Worm (Caenorhabditis elegans) whole organism, L1 larva: ENCODE measurements around the gene trm-1.

Experiments used
- C16A3.4 ChIP-seq: fragments of 150-350 bp; optimal IDR thresholded peaks from 2 replicates; lab custom pipeline; 2014; ENCODE audit warnings: missing biosample characterization, missing genetic modification characterization
- C34B4.2 ChIP-seq: sonication (generic microtip); optimal IDR thresholded peaks from 2 replicates; lab custom pipeline; 2017; ENCODE audit warnings: mild to moderate bottlenecking, missing genetic modification characterization, missing compliant biosample characterization
- alr-1 ChIP-seq: fragments of 200-800 bp; sonication (Bioruptor generic); optimal IDR thresholded peaks from 2 replicates; lab custom pipeline; 2018; ENCODE audit warnings: borderline replicate concordance, mild to moderate bottlenecking, missing genetic modification characterization, missing compliant biosample characterization
- aly-2 ChIP-seq: fragments of 150-350 bp; optimal IDR thresholded peaks from 2 replicates; lab custom pipeline; 2014; ENCODE audit warnings: missing biosample characterization, missing genetic modification characterization
- blmp-1 ChIP-seq: fragments of 150-350 bp; optimal IDR thresholded peaks from 2 replicates; lab custom pipeline; 2014; ENCODE audit warnings: missing biosample characterization, missing genetic modification characterization
- ces-1 ChIP-seq: fragments of 150-350 bp; optimal IDR thresholded peaks from 2 replicates; lab custom pipeline; 2014; ENCODE audit warnings: missing biosample characterization, missing genetic modification reagents, missing genetic modification characterization
- dsc-1 ChIP-seq: sonication (generic microtip); optimal IDR thresholded peaks from 2 replicates; lab custom pipeline; 2016; ENCODE audit warnings: mild to moderate bottlenecking, missing genetic modification characterization, missing compliant biosample characterization
- egl-13 ChIP-seq: sonication (generic microtip); optimal IDR thresholded peaks from 2 replicates; lab custom pipeline; 2016; ENCODE audit warnings: missing genotype, missing genetic modification reagents, missing genetic modification characterization, missing compliant biosample characterization
- egl-27 ChIP-seq, 2 experiments: fragments of 150-350 bp in 1 of 2; sonication (generic microtip); optimal IDR thresholded peaks; 3 replicates each; lab custom pipeline; 2017 to 2018; ENCODE audit warnings: missing biosample characterization in 2 of 2, missing genetic modification characterization in 2 of 2, missing genetic modification reagents in 2 of 2
- elt-2 ChIP-seq: sonication (generic microtip); optimal IDR thresholded peaks from 2 replicates; lab custom pipeline; 2016; ENCODE audit warnings: missing genetic modification characterization, mild to moderate bottlenecking, inconsistent platforms, missing compliant biosample characterization, missing genetic modification reagents
- elt-3 ChIP-seq, 6 experiments: fragments of 150-350 bp in 1 of 6; sonication (generic microtip); optimal IDR thresholded peaks; 2 replicates each; lab custom pipeline; 2017 to 2018; ENCODE audit warnings: missing biosample characterization in 6 of 6, missing genetic modification characterization in 6 of 6, inconsistent platforms in 1 of 6
- fkh-10 ChIP-seq: sonication (generic microtip); optimal IDR thresholded peaks from 2 replicates; lab custom pipeline; 2017; ENCODE audit warnings: missing biosample characterization, missing genetic modification reagents, missing genetic modification characterization
- fkh-4 ChIP-seq: sonication (generic microtip); optimal IDR thresholded peaks from 2 replicates; lab custom pipeline; 2016; ENCODE audit warnings: missing compliant biosample characterization, missing genetic modification characterization, borderline replicate concordance
- grh-1 ChIP-seq: fragments of 200-800 bp; sonication (Bioruptor generic); IDR thresholded peaks from 2 replicates; pipeline ENCODE4 v1.3.6; 2022; ENCODE audit warnings: missing genetic modification reagents, missing genetic modification characterization, missing compliant biosample characterization
- hlh-17 ChIP-seq: fragments of 200-800 bp; sonication (Bioruptor generic); optimal IDR thresholded peaks from 2 replicates; lab custom pipeline; 2018; ENCODE audit warnings: missing genetic modification characterization, mild to moderate bottlenecking, missing compliant biosample characterization, moderate library complexity, borderline replicate concordance
- hlh-4 ChIP-seq: sonication (generic microtip); optimal IDR thresholded peaks from 2 replicates; lab custom pipeline; 2016; ENCODE audit warnings: mild to moderate bottlenecking, missing genetic modification characterization, missing compliant biosample characterization
- jun-1 ChIP-seq: fragments of 150-350 bp; optimal IDR thresholded peaks from 2 replicates; lab custom pipeline; 2014; ENCODE audit warnings: missing biosample characterization, missing genetic modification reagents, missing genetic modification characterization
- lin-13 ChIP-seq: fragments of 150-350 bp; optimal IDR thresholded peaks from 2 replicates; lab custom pipeline; 2014; ENCODE audit warnings: missing biosample characterization, missing genetic modification reagents, missing genetic modification characterization
- lin-14 ChIP-seq: fragments of 200-800 bp; sonication (Bioruptor generic); optimal IDR thresholded peaks from 2 replicates; lab custom pipeline; 2018; ENCODE audit warnings: mild to moderate bottlenecking, missing genetic modification characterization, moderate library complexity, missing compliant biosample characterization
- lin-35 ChIP-seq, 2 experiments: fragments of 150-350 bp; optimal IDR thresholded peaks; 2 replicates each; lab custom pipeline; 2014; ENCODE audit warnings: missing biosample characterization in 2 of 2, missing genetic modification characterization in 2 of 2, missing genetic modification reagents in 2 of 2
- lir-3 ChIP-seq: sonication (generic microtip); optimal IDR thresholded peaks from 2 replicates; lab custom pipeline; 2016; ENCODE audit warnings: mild to moderate bottlenecking, missing genetic modification characterization, moderate library complexity, missing compliant biosample characterization; ENCODE audit not compliant: poor library complexity
- mab-9 ChIP-seq: fragments of 200-800 bp; sonication (Bioruptor generic); IDR thresholded peaks from 2 replicates; pipeline ENCODE4 v1.3.6; 2022; ENCODE audit warnings: missing genetic modification reagents, missing genetic modification characterization, missing compliant biosample characterization
- mdl-1 ChIP-seq, 2 experiments: fragments of 150-350 bp; optimal IDR thresholded peaks; 2 replicates each; lab custom pipeline; 2014 to 2017; ENCODE audit warnings: missing biosample characterization in 2 of 2, missing genetic modification characterization in 2 of 2, inconsistent platforms in 1 of 2
- mep-1 ChIP-seq: fragments of 150-350 bp; optimal IDR thresholded peaks from 2 replicates; lab custom pipeline; 2014; ENCODE audit warnings: missing biosample characterization, missing genetic modification characterization
- nhr-12 ChIP-seq: sonication (generic microtip); optimal IDR thresholded peaks from 2 replicates; lab custom pipeline; 2017; ENCODE audit warnings: missing biosample characterization, missing genetic modification characterization
- nhr-19 ChIP-seq: fragments of 200-800 bp; sonication (Bioruptor generic); conservative IDR thresholded peaks from 2 replicates; pipeline ENCODE4 v1.3.6; 2022; ENCODE audit warnings: missing genetic modification characterization, missing compliant biosample characterization
- nhr-20 ChIP-seq: sonication (generic microtip); optimal IDR thresholded peaks from 2 replicates; lab custom pipeline; 2016; ENCODE audit warnings: mild to moderate bottlenecking, missing genetic modification characterization, missing compliant biosample characterization
- nhr-77 ChIP-seq: fragments of 150-350 bp; optimal IDR thresholded peaks from 2 replicates; lab custom pipeline; 2014; ENCODE audit warnings: missing biosample characterization, missing genetic modification characterization
- nhr-90 ChIP-seq: sonication (generic microtip); optimal IDR thresholded peaks from 2 replicates; lab custom pipeline; 2016; ENCODE audit warnings: mild to moderate bottlenecking, missing genetic modification characterization, missing compliant biosample characterization; ENCODE audit not compliant: poor library complexity
- pag-3 ChIP-seq: sonication (generic microtip); optimal IDR thresholded peaks from 2 replicates; lab custom pipeline; 2017; ENCODE audit warnings: missing genetic modification characterization, mild to moderate bottlenecking, missing compliant biosample characterization, antibody characterized with exemption, borderline replicate concordance; ENCODE audit not compliant: insufficient read depth
- rnt-1 ChIP-seq: sonication (generic microtip); optimal IDR thresholded peaks from 2 replicates; lab custom pipeline; 2016; ENCODE audit warnings: mild to moderate bottlenecking, missing genetic modification characterization, moderate library complexity, missing compliant biosample characterization
- skn-1 ChIP-seq: fragments of 150-350 bp; optimal IDR thresholded peaks from 2 replicates; lab custom pipeline; 2014; ENCODE audit warnings: missing biosample characterization, missing genetic modification characterization
- sup-37 ChIP-seq: fragments of 200-800 bp; sonication (Bioruptor generic); optimal IDR thresholded peaks from 2 replicates; lab custom pipeline; 2018; ENCODE audit warnings: mild to moderate bottlenecking, missing genetic modification characterization, missing compliant biosample characterization
- swsn-7 ChIP-seq: sonication (generic microtip); optimal IDR thresholded peaks from 2 replicates; lab custom pipeline; 2016; ENCODE audit warnings: missing genetic modification characterization, missing compliant biosample characterization
- tbx-2 ChIP-seq: sonication (generic microtip); optimal IDR thresholded peaks from 2 replicates; lab custom pipeline; 2016; ENCODE audit warnings: missing genetic modification characterization, missing compliant biosample characterization
- tlp-1 ChIP-seq: fragments of 150-350 bp; optimal IDR thresholded peaks from 2 replicates; lab custom pipeline; 2014; ENCODE audit warnings: missing biosample characterization, missing genetic modification characterization
- unc-86 ChIP-seq: sonication (generic microtip); optimal IDR thresholded peaks from 2 replicates; lab custom pipeline; 2016; ENCODE audit warnings: missing genetic modification characterization, missing compliant biosample characterization
- ztf-11 ChIP-seq, 2 experiments: sonication (generic microtip); optimal IDR thresholded peaks; 2 replicates each; lab custom pipeline; 2016 to 2017; ENCODE audit warnings: missing genetic modification characterization in 2 of 2, missing biosample characterization in 1 of 2, missing compliant biosample characterization in 1 of 2

Gene trm-1

ce11 chrV:14230788-14231583 lies 45.6 kb upstream of the trm-1 start:
- TF ChIP-seq elt-3 (tag; optimal IDR thresholded peaks at IDR 0.05; lab: Kevin White, UChicago) (no peak), skn-1 (tag; lab: Kevin White, UChicago) (no peak), nhr-19 (GFP tag; lab: Robert Waterston, UW) (no peak), nhr-12 (tag; lab: Kevin White, UChicago) (no peak), ces-1 (GFP tag; lab: Kevin White, UChicago) (no peak), C34B4.2 (tag; lab: Kevin White, UChicago) (no peak), alr-1 (tag; lab: Kevin White, UChicago) (no peak), aly-2 (tag; lab: Kevin White, UChicago) (no peak), lin-35 (GFP tag; optimal IDR thresholded peaks at IDR 0.05; lab: Kevin White, UChicago) (no peak), elt-2 (tag; lab: Kevin White, UChicago) (no peak), lin-14 (GFP tag; lab: Kevin White, UChicago) (no peak), swsn-7 (tag; lab: Kevin White, UChicago) (no peak), C16A3.4 (tag; lab: Kevin White, UChicago) (no peak), ztf-11 (tag; optimal IDR thresholded peaks at IDR 0.05; lab: Kevin White, UChicago) (no peak), fkh-10 (GFP tag; lab: Kevin White, UChicago) (no peak), tbx-2 (tag; lab: Kevin White, UChicago) (no peak), lin-13 (GFP tag; lab: Kevin White, UChicago) (no peak), nhr-90 (tag; lab: Kevin White, UChicago) (peak; percentile 20), dsc-1 (tag; lab: Kevin White, UChicago) (peak; percentile 1), hlh-17 (GFP tag; lab: Kevin White, UChicago) (no peak), egl-13 (tag; lab: Kevin White, UChicago) (no peak), blmp-1 (peak; percentile 75), grh-1 (GFP tag; lab: Robert Waterston, UW) (no peak), unc-86 (no peak), mep-1 (tag; lab: Kevin White, UChicago) (no peak), rnt-1 (peak; percentile 37), pag-3 (tag; lab: Kevin White, UChicago) (no peak), hlh-4 (tag; lab: Kevin White, UChicago) (no peak), nhr-77 (no peak), tlp-1 (tag; lab: Kevin White, UChicago) (no peak)
- TF ChIP-seq, all 84 proteins: peak for 4

DNA sequence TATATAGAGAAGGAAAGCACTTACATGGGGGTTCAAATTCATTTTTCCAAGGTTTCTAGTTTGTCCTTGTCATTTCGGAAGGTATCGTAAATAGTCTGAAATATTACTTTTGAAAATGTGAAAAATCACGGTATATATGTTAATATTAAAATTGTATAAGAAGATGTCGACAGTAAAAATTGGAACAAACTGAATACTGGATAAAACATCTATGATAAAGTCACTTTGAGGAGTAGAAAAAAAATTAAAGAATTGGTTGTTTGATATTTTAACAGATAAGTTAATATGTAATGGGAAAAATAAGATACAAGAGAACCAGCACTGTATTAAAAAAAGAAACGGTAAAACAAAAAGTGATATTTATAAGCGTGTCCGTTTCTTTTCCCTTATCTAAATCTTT lies 41.0 kb upstream of the trm-1 start, which contains the start of gene nep-21:
TSS of gene nep-21 (minus strand) at position 101 of the 400 bp plus-strand sequence.
- no peak for TF ChIP-seq sup-37 (GFP tag; lab: Kevin White, UChicago)
- no peak for TF ChIP-seq lir-3
- no peak for TF ChIP-seq fkh-4 (tag; lab: Kevin White, UChicago)
- no peak for TF ChIP-seq mab-9 (GFP tag; lab: Robert Waterston, UW)
- no peak for TF ChIP-seq grh-1 (GFP tag; lab: Robert Waterston, UW)
- TF ChIP-seq egl-13 (tag; lab: Kevin White, UChicago) = no peak
- TF ChIP-seq mdl-1 (tag; optimal IDR thresholded peaks at IDR 0.05; lab: Kevin White, UChicago) = no peak
- no peak for TF ChIP-seq ztf-11 (tag; optimal IDR thresholded peaks at IDR 0.05; lab: Kevin White, UChicago)
- TF ChIP-seq jun-1 = no peak
- TF ChIP-seq nhr-20 (tag; lab: Kevin White, UChicago) = no peak
- no peak for TF ChIP-seq egl-27 (tag; optimal IDR thresholded peaks at IDR 0.05; lab: Kevin White, UChicago)
- TF ChIP-seq, all 84 proteins: peak for 0
